Worm (Caenorhabditis elegans): ENCODE results near the gene bath-47.

ce11 chrII:1613972-1614371, 12.4 kb downstream of the bath-47 start, which contains the start of gene fbxa-164:
- TF ChIP-seq nhr-28 (tag; optimal IDR thresholded peaks at IDR 0.05) (no peak), nhr-12 (tag; optimal IDR thresholded peaks at IDR 0.05) (no peak), fkh-10 (GFP tag; optimal IDR thresholded peaks at IDR 0.05) (no peak), egl-27 (tag; optimal IDR thresholded peaks at IDR 0.05) (no peak), nfya-1 (tag; optimal IDR thresholded peaks at IDR 0.05; ENCODE audit: insufficient read depth) (no peak), nhr-43 (tag; optimal IDR thresholded peaks at IDR 0.05; ENCODE audit: poor library complexity, severe bottlenecking) (no peak), tbx-2 (tag; optimal IDR thresholded peaks at IDR 0.05) (no peak), ceh-9 (tag; optimal IDR thresholded peaks at IDR 0.05) (no peak), ama-1 (optimal IDR thresholded peaks at IDR 0.05) (no peak), ceh-82 (tag; optimal IDR thresholded peaks at IDR 0.05) (no peak)

Measured in whole organism, L3 larva.